Fruit fly (Drosophila melanogaster) whole organism: ENCODE measurements around the gene CG42833.

Source experiments
- CG8478 ChIP-seq: fragments of >200 bp; optimal IDR thresholded peaks from 2 replicates; lab custom pipeline; 2018; ENCODE audit warnings: inconsistent platforms
- psq ChIP-seq: fragments of >200 bp; optimal IDR thresholded peaks from 2 replicates; lab custom pipeline; 2017
- usp ChIP-seq: fragments of >200 bp; optimal IDR thresholded peaks from 2 replicates; lab custom pipeline; 2017; ENCODE audit warnings: missing biosample characterization, missing genetic modification characterization, mixed read lengths

DNA sequence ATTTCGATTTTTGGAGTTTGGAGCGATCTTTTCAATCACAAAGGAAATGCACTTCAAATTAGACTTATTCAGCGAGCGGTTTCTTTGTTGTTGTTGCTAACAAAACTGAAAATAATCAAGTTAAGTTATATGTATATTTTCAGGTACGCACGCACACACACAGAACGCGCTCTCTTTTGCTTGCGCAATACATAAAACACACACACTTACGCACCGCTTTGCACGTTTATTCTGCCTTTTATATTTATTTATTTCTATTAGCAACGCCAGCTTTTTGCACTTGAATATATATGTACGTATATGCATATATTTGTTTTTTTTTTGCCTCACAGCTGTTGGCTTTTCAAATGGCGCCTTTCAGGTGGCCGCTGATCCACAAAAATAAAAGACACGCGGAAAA, 2.2 kb upstream of the CG42833 start:
- TF ChIP-seq CG8478 (lab: Kevin White, UChicago) (no peak), usp (GFP tag; lab: Kevin White, UChicago) (no peak), psq (no peak)
